Worm (Caenorhabditis elegans) whole organism, late embryonic: Measurements from ENCODE around the gene T28A11.13.

ENCODE experiments used
- ceh-34 ChIP-seq: sonication (generic microtip); optimal IDR thresholded peaks from 2 replicates; lab custom pipeline; 2016; ENCODE audit warnings: mild to moderate bottlenecking, missing genetic modification characterization, missing compliant biosample characterization
- dmd-4 ChIP-seq: sonication (generic microtip); optimal IDR thresholded peaks from 2 replicates; lab custom pipeline; 2016; ENCODE audit warnings: borderline replicate concordance, missing genetic modification characterization, missing compliant biosample characterization
- ets-4 ChIP-seq: sonication (generic microtip); optimal IDR thresholded peaks from 2 replicates; lab custom pipeline; 2016; ENCODE audit warnings: missing genetic modification characterization, missing compliant biosample characterization
- hlh-13 ChIP-seq: fragments of 200-800 bp; sonication (Bioruptor generic); optimal IDR thresholded peaks from 2 replicates; lab custom pipeline; 2018; ENCODE audit warnings: mild to moderate bottlenecking, missing genetic modification characterization, missing compliant biosample characterization
- nhr-11 ChIP-seq: fragments of 150-350 bp; optimal IDR thresholded peaks from 2 replicates; lab custom pipeline; 2014; ENCODE audit warnings: missing biosample characterization, missing genetic modification characterization
- rnt-1 ChIP-seq: sonication (generic microtip); optimal IDR thresholded peaks from 2 replicates; lab custom pipeline; 2016; ENCODE audit warnings: missing genetic modification characterization, missing compliant biosample characterization
- unc-55 ChIP-seq: sonication (generic microtip); optimal IDR thresholded peaks from 2 replicates; lab custom pipeline; 2017; ENCODE audit warnings: missing biosample characterization, missing genetic modification reagents, missing genetic modification characterization

- TF ChIP-seq unc-55 (GFP tag; lab: Kevin White, UChicago) (no peak), ets-4 (tag; lab: Kevin White, UChicago) (no peak), ceh-34 (no peak), rnt-1 (tag; lab: Kevin White, UChicago) (no peak), dmd-4 (tag; lab: Kevin White, UChicago) (no peak), hlh-13 (GFP tag; lab: Kevin White, UChicago) (no peak), nhr-11 (tag; lab: Kevin White, UChicago) (no peak)
These were observed 15.2 kb downstream of the T28A11.13 start, which contains the start of gene K08D9.6 for ce11 chrV:3234887-3235286.
